Fruit fly (Drosophila melanogaster) whole organism, embryonic: ENCODE data around the gene Rab3-GAP.

Experiments
- Abd-B ChIP-seq: fragments of 200-800 bp; sonication (Bioruptor generic); optimal IDR thresholded peaks from 2 replicates; lab custom pipeline; 2018; ENCODE audit warnings: missing biosample characterization, mild to moderate bottlenecking, missing genetic modification characterization, moderate library complexity
- Asciz ChIP-seq: fragments of 200-800 bp; sonication (Bioruptor generic); optimal IDR thresholded peaks from 2 replicates; lab custom pipeline; 2017; ENCODE audit warnings: missing biosample characterization, mild to moderate bottlenecking, missing genetic modification characterization, missing genetic modification reagents
- CG11398 ChIP-seq: fragments of 200-800 bp; sonication (Bioruptor generic); optimal IDR thresholded peaks from 2 replicates; lab custom pipeline; 2016; ENCODE audit warnings: missing biosample characterization, missing genetic modification characterization
- CG1233 ChIP-seq: fragments of 200-800 bp; sonication (Bioruptor generic); optimal IDR thresholded peaks from 4 replicates; lab custom pipeline; 2018; ENCODE audit warnings: missing biosample characterization, mild to moderate bottlenecking, missing genetic modification characterization
- CG12391 ChIP-seq: fragments of 200-800 bp; sonication (Bioruptor generic); optimal IDR thresholded peaks from 3 replicates; lab custom pipeline; 2018; ENCODE audit warnings: missing biosample characterization, mild to moderate bottlenecking, missing genetic modification characterization, moderate library complexity
- CG12942 ChIP-seq: fragments of 200-800 bp; sonication (Bioruptor generic); optimal IDR thresholded peaks from 3 replicates; lab custom pipeline; 2016; ENCODE audit warnings: missing biosample characterization, missing genetic modification characterization
- CG15073 ChIP-seq: fragments of 200-800 bp; sonication (Bioruptor generic); optimal IDR thresholded peaks from 2 replicates; lab custom pipeline; 2016; ENCODE audit warnings: missing biosample characterization, missing genetic modification characterization
- CG15601 ChIP-seq: fragments of 200-800 bp; sonication (Bioruptor generic); optimal IDR thresholded peaks from 3 replicates; lab custom pipeline; 2019; ENCODE audit warnings: missing biosample characterization, mild to moderate bottlenecking, missing genetic modification characterization, moderate library complexity
- CG17361 ChIP-seq: fragments of 200-800 bp; sonication (Bioruptor generic); IDR thresholded peaks from 3 replicates; pipeline ENCODE4 v1.3.6; 2022; ENCODE audit warnings: missing biosample characterization, missing genetic modification characterization
- CG17912 ChIP-seq: fragments of 200-800 bp; sonication (Bioruptor generic); optimal IDR thresholded peaks from 2 replicates; lab custom pipeline; 2018; ENCODE audit warnings: missing biosample characterization, mild to moderate bottlenecking, missing genetic modification characterization
- CG1832 ChIP-seq: fragments of 200-800 bp; sonication (Bioruptor generic); optimal IDR thresholded peaks from 2 replicates; lab custom pipeline; 2017; ENCODE audit warnings: missing biosample characterization, mild to moderate bottlenecking, missing genetic modification characterization, inconsistent platforms
- CG2129 ChIP-seq: fragments of 200-800 bp; sonication (Bioruptor generic); IDR thresholded peaks from 2 replicates; pipeline ENCODE4 v1.3.6; 2022; ENCODE audit warnings: missing biosample characterization, missing genetic modification characterization; ENCODE audit not compliant: partially characterized antibody
- CG2889 ChIP-seq: fragments of 200-800 bp; sonication (Bioruptor generic); IDR thresholded peaks from 3 replicates; pipeline ENCODE4 v1.3.6; 2022; ENCODE audit warnings: missing biosample characterization, missing genetic modification characterization
- CG31388 ChIP-seq: fragments of 200-800 bp; sonication (Bioruptor generic); optimal IDR thresholded peaks from 2 replicates; lab custom pipeline; 2016; ENCODE audit warnings: missing biosample characterization, missing genetic modification characterization
- CG33557 ChIP-seq: fragments of 200-800 bp; sonication (Bioruptor generic); optimal IDR thresholded peaks from 2 replicates; lab custom pipeline; 2019; ENCODE audit warnings: missing biosample characterization, mild to moderate bottlenecking, missing genetic modification characterization, moderate library complexity
- CG3407 ChIP-seq: fragments of 200-800 bp; sonication (Bioruptor generic); optimal IDR thresholded peaks from 2 replicates; lab custom pipeline; 2018; ENCODE audit warnings: missing biosample characterization, mild to moderate bottlenecking, missing genetic modification characterization
- CG34422 ChIP-seq: fragments of 200-800 bp; sonication (Bioruptor generic); IDR thresholded peaks from 3 replicates; pipeline ENCODE4 v1.3.6; 2022; ENCODE audit warnings: missing biosample characterization, missing genetic modification characterization
- CG4360 ChIP-seq: fragments of 200-800 bp; sonication (Bioruptor generic); IDR thresholded peaks from 2 replicates; pipeline ENCODE4 v1.3.6; 2022; ENCODE audit warnings: missing biosample characterization, missing genetic modification characterization
- CG4730 ChIP-seq: fragments of 200-800 bp; sonication (Bioruptor generic); IDR thresholded peaks from 2 replicates; pipeline ENCODE4 v1.3.6; 2022; ENCODE audit warnings: missing biosample characterization, missing genetic modification characterization
- CG6791 ChIP-seq: fragments of 200-800 bp; sonication (Bioruptor generic); IDR thresholded peaks from 3 replicates; pipeline ENCODE4 v1.3.6; 2022; ENCODE audit warnings: missing biosample characterization, missing genetic modification characterization; ENCODE audit not compliant: partially characterized antibody
- CG7271 ChIP-seq: fragments of 200-800 bp; sonication (Bioruptor generic); optimal IDR thresholded peaks from 2 replicates; lab custom pipeline; 2018; ENCODE audit warnings: missing biosample characterization, mild to moderate bottlenecking, missing genetic modification characterization, moderate library complexity
- CG8281 ChIP-seq: fragments of 200-800 bp; sonication (Bioruptor generic); optimal IDR thresholded peaks from 2 replicates; lab custom pipeline; 2018; ENCODE audit warnings: missing biosample characterization, mild to moderate bottlenecking, missing genetic modification characterization, moderate library complexity
- Doc2 ChIP-seq: fragments of 200-800 bp; sonication (Bioruptor generic); IDR thresholded peaks from 2 replicates; pipeline ENCODE4 v1.3.6; 2022; ENCODE audit warnings: missing biosample characterization, missing genetic modification characterization
- Drgx ChIP-seq: fragments of 200-800 bp; sonication (Bioruptor generic); IDR thresholded peaks from 2 replicates; pipeline ENCODE4 v1.3.6; 2022; ENCODE audit warnings: missing biosample characterization, missing genetic modification characterization
- GATAe ChIP-seq: fragments of 200-800 bp; sonication (Bioruptor generic); conservative IDR thresholded peaks from 2 replicates; pipeline ENCODE4 v1.3.6; 2022; ENCODE audit warnings: missing biosample characterization, missing genetic modification characterization
- Jarid2 ChIP-seq: fragments of 200-800 bp; sonication (Bioruptor generic); optimal IDR thresholded peaks from 3 replicates; lab custom pipeline; 2017; ENCODE audit warnings: mild to moderate bottlenecking, missing biosample characterization, missing genetic modification reagents, missing genetic modification characterization
- Optix ChIP-seq: fragments of 200-800 bp; sonication (Bioruptor generic); IDR thresholded peaks from 3 replicates; pipeline ENCODE4 v1.3.6; 2022; ENCODE audit warnings: missing biosample characterization, missing genetic modification characterization
- PHDP ChIP-seq: fragments of 200-800 bp; sonication (Bioruptor generic); optimal IDR thresholded peaks from 3 replicates; lab custom pipeline; 2018; ENCODE audit warnings: missing biosample characterization, mild to moderate bottlenecking, missing genetic modification characterization, moderate library complexity
- Sox100B ChIP-seq: fragments of 200-800 bp; sonication (Bioruptor generic); optimal IDR thresholded peaks from 3 replicates; lab custom pipeline; 2018; ENCODE audit warnings: missing biosample characterization, mild to moderate bottlenecking, missing genetic modification characterization
- Sox102F ChIP-seq: fragments of 200-800 bp; sonication (Bioruptor generic); optimal IDR thresholded peaks from 2 replicates; lab custom pipeline; 2018; ENCODE audit warnings: missing biosample characterization, mild to moderate bottlenecking, missing genetic modification characterization, moderate library complexity
- Xbp1 ChIP-seq: fragments of 200-800 bp; sonication (Bioruptor generic); optimal IDR thresholded peaks from 3 replicates; lab custom pipeline; 2016; ENCODE audit warnings: missing biosample characterization, mild to moderate bottlenecking, missing genetic modification characterization
- bsh ChIP-seq, 2 experiments: fragments of 200-800 bp; sonication (Bioruptor generic); optimal IDR thresholded peaks; 2 replicates each; lab custom pipeline; 2017 to 2018; ENCODE audit warnings: mild to moderate bottlenecking in 2 of 2, missing biosample characterization in 2 of 2, missing genetic modification characterization in 2 of 2, moderate library complexity in 1 of 2
- chinmo ChIP-seq: fragments of 200-800 bp; sonication (Bioruptor generic); IDR thresholded peaks from 4 replicates; pipeline ENCODE4 v1.3.6; 2022; ENCODE audit warnings: missing biosample characterization, missing genetic modification characterization; ENCODE audit not compliant: partially characterized antibody
- chm ChIP-seq: fragments of 200-800 bp; sonication (Bioruptor generic); IDR thresholded peaks from 2 replicates; pipeline ENCODE4 v1.3.6; 2022; ENCODE audit warnings: missing biosample characterization, missing genetic modification characterization
- disco-r ChIP-seq: fragments of 200-800 bp; sonication (Bioruptor generic); optimal IDR thresholded peaks from 2 replicates; lab custom pipeline; 2016; ENCODE audit warnings: missing biosample characterization, missing genetic modification characterization
- dysf ChIP-seq: fragments of 200-800 bp; sonication (Bioruptor generic); IDR thresholded peaks from 3 replicates; pipeline ENCODE4 v1.3.6; 2022; ENCODE audit warnings: missing biosample characterization, missing genetic modification characterization
- gem ChIP-seq: fragments of 200-800 bp; sonication (Bioruptor generic); optimal IDR thresholded peaks from 2 replicates; lab custom pipeline; 2019; ENCODE audit warnings: missing biosample characterization, mild to moderate bottlenecking, missing genetic modification characterization, moderate library complexity
- her ChIP-seq: fragments of 200-800 bp; sonication (Bioruptor generic); optimal IDR thresholded peaks from 2 replicates; lab custom pipeline; 2016; ENCODE audit warnings: missing biosample characterization, missing genetic modification characterization
- lbe ChIP-seq: fragments of 200-800 bp; sonication (Bioruptor generic); optimal IDR thresholded peaks from 2 replicates; lab custom pipeline; 2016; ENCODE audit warnings: missing biosample characterization, mild to moderate bottlenecking, missing genetic modification characterization
- peb ChIP-seq: fragments of 200-800 bp; sonication (Bioruptor generic); IDR thresholded peaks from 2 replicates; pipeline ENCODE4 v1.3.6; 2022; ENCODE audit warnings: missing biosample characterization, missing genetic modification characterization
- pho ChIP-seq: fragments of 200-800 bp; sonication (Bioruptor generic); optimal IDR thresholded peaks from 2 replicates; lab custom pipeline; 2016; ENCODE audit warnings: missing biosample characterization, missing genetic modification characterization
- slp2 ChIP-seq: fragments of 200-800 bp; sonication (Bioruptor generic); optimal IDR thresholded peaks from 2 replicates; lab custom pipeline; 2016; ENCODE audit warnings: missing biosample characterization, missing genetic modification characterization
- sna ChIP-seq: fragments of 200-800 bp; sonication (Bioruptor generic); IDR thresholded peaks from 2 replicates; pipeline ENCODE4 v1.3.6; 2022; ENCODE audit warnings: missing biosample characterization, missing genetic modification characterization; ENCODE audit not compliant: partially characterized antibody
- sr ChIP-seq: fragments of 200-800 bp; sonication (Bioruptor generic); IDR thresholded peaks from 3 replicates; pipeline ENCODE4 v1.3.6; 2022; ENCODE audit warnings: missing biosample characterization, missing genetic modification characterization
- ssp ChIP-seq: fragments of 200-800 bp; sonication (Bioruptor generic); IDR thresholded peaks from 2 replicates; pipeline ENCODE4 v1.3.6; 2022; ENCODE audit warnings: missing biosample characterization, missing genetic modification characterization
- tll ChIP-seq, 2 experiments: fragments of 200-800 bp in 1 of 2; fragments of >200 bp in 1 of 2; sonication (Bioruptor generic) in 1 of 2; optimal IDR thresholded peaks; 2 replicates each; lab custom pipeline; 2017 to 2019; ENCODE audit warnings: missing biosample characterization in 2 of 2, missing genetic modification characterization in 2 of 2, mild to moderate bottlenecking in 1 of 2, moderate library complexity in 1 of 2
- twi ChIP-seq: fragments of 200-800 bp; optimal IDR thresholded peaks from 2 replicates; lab custom pipeline; 2019; ENCODE audit warnings: missing biosample characterization, mild to moderate bottlenecking, missing genetic modification characterization, moderate library complexity

Gene Rab3-GAP

DNA sequence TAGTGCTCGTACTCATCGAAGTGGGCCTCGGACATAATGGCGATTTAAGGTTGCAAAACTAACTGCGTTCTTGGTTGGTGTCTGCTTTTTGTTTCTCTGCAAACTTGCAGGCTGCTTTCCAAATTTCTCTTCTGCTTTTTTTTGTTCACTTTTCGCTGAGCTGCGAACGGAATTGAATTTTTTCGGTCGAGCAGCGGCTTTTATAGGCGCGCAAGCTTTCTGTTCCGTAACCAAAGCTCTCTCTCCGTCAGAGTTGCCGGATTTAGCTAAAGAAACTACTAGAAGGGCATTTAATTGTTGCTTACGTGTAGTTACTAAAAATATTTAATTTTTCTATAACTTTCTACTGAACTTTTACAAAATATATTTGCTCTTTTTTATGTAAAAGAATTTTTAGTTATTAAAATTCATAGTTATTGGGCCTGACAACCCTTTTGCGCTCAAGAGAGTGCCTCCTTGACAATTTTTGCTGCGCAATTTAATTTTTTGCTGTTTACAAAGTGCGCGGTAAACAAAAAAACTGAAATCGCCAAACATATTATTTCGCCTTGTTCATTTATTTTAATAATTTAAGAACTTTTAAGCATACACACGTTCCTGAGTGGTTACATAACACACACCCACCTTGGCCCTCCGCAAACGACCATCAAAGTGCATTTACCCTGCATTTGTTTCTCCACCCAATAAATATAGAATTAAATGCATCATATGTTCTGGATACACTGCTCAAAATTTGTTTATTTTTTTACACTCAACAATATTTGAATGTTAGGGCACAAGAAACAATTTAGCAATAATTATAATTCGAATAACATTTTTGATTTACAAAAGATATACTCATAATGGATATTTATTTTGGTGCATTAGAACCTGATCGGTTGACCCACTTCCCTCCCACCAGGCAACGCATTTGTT is 16.8 kb downstream of the Rab3-GAP start, which contains the start of gene CG6770 (continued):
- peak; percentile 80 for TF ChIP-seq CG12391 (tag; lab: Kevin White, UChicago)
- TF ChIP-seq CG7271 (tag; lab: Kevin White, UChicago), result no peak
- no peak for TF ChIP-seq disco-r (GFP tag; lab: Kevin White, UChicago)
- peak; percentile 79 for TF ChIP-seq Sox102F (GFP tag; lab: Kevin White, UChicago)
- peak; percentile 70 for TF ChIP-seq CG2889 (GFP tag; lab: Robert Waterston, UW)
- peak; percentile 11 for TF ChIP-seq CG15073 (GFP tag; lab: Kevin White, UChicago)
- 0 out of 3 replicates have a peak, but pooled peaks have one; percentile 21 for TF ChIP-seq sr
- TF ChIP-seq CG33557 (GFP tag; lab: Kevin White, UChicago), result no peak
- peak; percentile 14 for TF ChIP-seq CG8281 (tag; lab: Kevin White, UChicago)
- peak; percentile 45 for TF ChIP-seq pho
- no peak for TF ChIP-seq GATAe (GFP tag; lab: Robert Waterston, UW)
- TF ChIP-seq chinmo (GFP tag; lab: Robert Waterston, UW), result 0 out of 4 replicates have a peak, but pooled peaks have one; percentile 66
- no peak for TF ChIP-seq twi (tag; lab: Kevin White, UChicago)
- TF ChIP-seq CG12942 (GFP tag; lab: Kevin White, UChicago), result peak; percentile 33
- peak; percentile 46 to 75 for TF ChIP-seq bsh (GFP tag; optimal IDR thresholded peaks at IDR 0.05; lab: Kevin White, UChicago)
- peak; percentile 81 for TF ChIP-seq CG17361 (GFP tag; lab: Robert Waterston, UW)
- TF ChIP-seq Abd-B (GFP tag; lab: Kevin White, UChicago), result no peak
- peak; percentile 87 for TF ChIP-seq dysf (GFP tag; lab: Robert Waterston, UW)
- peak; percentile 68 for TF ChIP-seq CG34422 (GFP tag; lab: Robert Waterston, UW)
- TF ChIP-seq Sox100B, result peak; percentile 84
- no peak for TF ChIP-seq tll (GFP tag; optimal IDR thresholded peaks at IDR 0.05; lab: Kevin White, UChicago)
- TF ChIP-seq CG11398, result peak; percentile 20
- peak; percentile 70 for TF ChIP-seq CG4730 (GFP tag; lab: Robert Waterston, UW)
- peak; percentile 65 for TF ChIP-seq Asciz
- TF ChIP-seq CG2129 (GFP tag; lab: Robert Waterston, UW), result no peak
- peak; percentile 87 for TF ChIP-seq Drgx
- no peak for TF ChIP-seq CG6791 (GFP tag; lab: Robert Waterston, UW)
- TF ChIP-seq gem (tag; lab: Kevin White, UChicago), result peak; percentile 87
- TF ChIP-seq Optix (GFP tag; lab: Robert Waterston, UW), result peak; percentile 62; the same call in 2 of the 3 replicates
- TF ChIP-seq her (GFP tag; lab: Kevin White, UChicago), result peak; percentile 64
- no peak for TF ChIP-seq CG1832 (GFP tag; lab: Kevin White, UChicago)
- no peak for TF ChIP-seq Doc2
- TF ChIP-seq CG17912 (GFP tag; lab: Kevin White, UChicago), result no peak
- peak; percentile 93 for TF ChIP-seq PHDP (tag; lab: Kevin White, UChicago)
- TF ChIP-seq Xbp1, result peak; percentile 71
- peak; percentile 14 for TF ChIP-seq CG31388
- no peak; the same call in none of the 2 replicates for TF ChIP-seq CG4360 (GFP tag; lab: Robert Waterston, UW)
- TF ChIP-seq lbe (GFP tag; lab: Kevin White, UChicago), result peak; percentile 90
- peak; percentile 68; the same call in 1 of the 2 replicates for TF ChIP-seq ssp (GFP tag; lab: Robert Waterston, UW)
- peak; percentile 38 for TF ChIP-seq slp2
- TF ChIP-seq sna (GFP tag; lab: Robert Waterston, UW), result 0 out of 2 replicates have a peak, but pooled peaks have one; percentile 28
- peak; percentile 76 for TF ChIP-seq Jarid2 (GFP tag; lab: Kevin White, UChicago)
- peak; percentile 64 for TF ChIP-seq CG15601 (tag; lab: Kevin White, UChicago)
- TF ChIP-seq peb, result peak; percentile 70
- TF ChIP-seq CG1233, result peak; percentile 43
- TF ChIP-seq CG3407 (GFP tag; lab: Kevin White, UChicago), result peak; percentile 55
- peak; percentile 70; the same call in 1 of the 2 replicates for TF ChIP-seq chm
